Worm (Caenorhabditis elegans): ENCODE results near the gene F38B6.8.

DNA sequence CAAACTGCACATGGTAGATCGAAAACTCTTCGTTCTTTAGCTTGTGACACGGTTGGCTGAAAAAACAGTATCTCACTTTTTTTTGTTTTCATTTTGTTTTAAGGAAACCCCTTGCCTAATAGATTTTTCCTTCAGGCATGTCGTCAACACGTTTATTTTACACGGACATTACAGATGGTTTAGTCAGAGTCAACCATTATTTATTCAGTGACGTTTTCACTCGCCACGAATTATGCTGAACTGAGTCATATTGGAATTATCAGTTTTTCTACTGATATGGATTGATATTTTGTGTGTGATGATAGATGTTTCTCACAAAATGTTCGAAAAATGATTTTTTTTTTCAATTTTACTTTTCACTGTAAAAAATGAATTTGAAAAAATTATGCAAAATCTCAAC, 15.1 kb downstream of the F38B6.8 start:
- TF ChIP-seq egl-27 (tag; optimal IDR thresholded peaks at IDR 0.05) = no peak
- TF ChIP-seq ceh-88 (GFP tag; IDR thresholded peaks at IDR 0.05) = no peak
- no peak for TF ChIP-seq ceh-82 (tag; optimal IDR thresholded peaks at IDR 0.05)
- TF ChIP-seq lin-39 (tag; optimal IDR thresholded peaks at IDR 0.05) = no peak
- TF ChIP-seq dpl-1 (GFP tag; optimal IDR thresholded peaks at IDR 0.05) = no peak
- TF ChIP-seq hpl-2 (GFP tag; optimal IDR thresholded peaks at IDR 0.05) = no peak
